Worm (Caenorhabditis elegans) whole organism, early embryonic: ENCODE results near the gene kcc-3.

Experiments
- B0310.2 ChIP-seq: sonication (generic microtip); optimal IDR thresholded peaks from 2 replicates; lab custom pipeline; 2016; ENCODE audit warnings: mild to moderate bottlenecking, missing genetic modification characterization, missing compliant biosample characterization
- aly-1 ChIP-seq: sonication (generic microtip); optimal IDR thresholded peaks from 2 replicates; lab custom pipeline; 2016; ENCODE audit warnings: missing genetic modification characterization, missing compliant biosample characterization
- ama-1 ChIP-seq: fragments of 150-350 bp; optimal IDR thresholded peaks from 2 replicates; lab custom pipeline; 2014
- ceh-13 ChIP-seq: fragments of 200-800 bp; sonication (Bioruptor generic); optimal IDR thresholded peaks from 2 replicates; lab custom pipeline; 2018; ENCODE audit warnings: mild to moderate bottlenecking, missing genetic modification characterization, missing compliant biosample characterization
- ets-7 ChIP-seq: sonication (generic microtip); optimal IDR thresholded peaks from 2 replicates; lab custom pipeline; 2016; ENCODE audit warnings: missing genotype, missing genetic modification characterization, missing compliant biosample characterization
- flt-1 ChIP-seq: fragments of 200-800 bp; sonication (Bioruptor generic); IDR thresholded peaks from 2 replicates; pipeline ENCODE4 v1.3.6; 2022; ENCODE audit warnings: missing genetic modification characterization, missing compliant biosample characterization
- hmbx-1 ChIP-seq: sonication (generic microtip); optimal IDR thresholded peaks from 2 replicates; lab custom pipeline; 2016; ENCODE audit warnings: mild to moderate bottlenecking, missing genetic modification characterization, missing compliant biosample characterization
- hmg-4 ChIP-seq: fragments of 200-800 bp; sonication (Bioruptor generic); optimal IDR thresholded peaks from 2 replicates; lab custom pipeline; 2018; ENCODE audit warnings: mild to moderate bottlenecking, missing genetic modification characterization, missing compliant biosample characterization
- scrt-1 ChIP-seq: fragments of 200-800 bp; sonication (Bioruptor generic); IDR thresholded peaks from 2 replicates; pipeline ENCODE4 v1.3.6; 2022; ENCODE audit warnings: missing genetic modification characterization, missing compliant biosample characterization
- sea-1 ChIP-seq: fragments of 200-800 bp; sonication (Bioruptor generic); conservative IDR thresholded peaks from 2 replicates; pipeline ENCODE4 v1.3.6; 2022; ENCODE audit warnings: missing genetic modification characterization, missing compliant biosample characterization
- tbx-11 ChIP-seq: fragments of 200-800 bp; sonication (Bioruptor generic); IDR thresholded peaks from 2 replicates; pipeline ENCODE4 v1.3.6; 2022; ENCODE audit warnings: missing genetic modification characterization, missing compliant biosample characterization
- tbx-37 ChIP-seq: fragments of 200-800 bp; sonication (Bioruptor generic); conservative IDR thresholded peaks from 2 replicates; pipeline ENCODE4 v1.3.6; 2022; ENCODE audit warnings: missing genetic modification reagents, missing genetic modification characterization, missing compliant biosample characterization
- tra-4 ChIP-seq: sonication (generic microtip); optimal IDR thresholded peaks from 2 replicates; lab custom pipeline; 2017; ENCODE audit warnings: missing genetic modification characterization, missing compliant biosample characterization

- TF ChIP-seq tbx-37 (GFP tag; lab: Robert Waterston, UW), result no peak
- TF ChIP-seq hmg-4 (GFP tag; lab: Kevin White, UChicago), result no peak
- no peak for TF ChIP-seq ama-1 (lab: Kevin White, UChicago)
- TF ChIP-seq ceh-13 (GFP tag; lab: Kevin White, UChicago), result no peak
- no peak for TF ChIP-seq B0310.2 (tag; lab: Kevin White, UChicago)
- no peak for TF ChIP-seq hmbx-1 (tag; lab: Kevin White, UChicago)
- no peak for TF ChIP-seq flt-1 (GFP tag; lab: Robert Waterston, UW)
- no peak for TF ChIP-seq tbx-11 (GFP tag; lab: Robert Waterston, UW)
- no peak for TF ChIP-seq aly-1
- TF ChIP-seq ets-7 (tag; lab: Kevin White, UChicago), result no peak
- TF ChIP-seq sea-1 (GFP tag; lab: Robert Waterston, UW), result no peak
- TF ChIP-seq scrt-1, result no peak
- no peak for TF ChIP-seq tra-4 (tag; lab: Kevin White, UChicago)
Measured at ce11 chrII:7459205-7459604, 25.1 kb upstream of the kcc-3 start, which contains the start of gene D1022.2.
